Fruit fly (Drosophila melanogaster) whole organism, prepupa: ENCODE results near the gene Nup93-1.

Source experiments
- CG3032 ChIP-seq: fragments of 200-800 bp; optimal IDR thresholded peaks from 2 replicates; lab custom pipeline; 2019; ENCODE audit warnings: missing biosample characterization, mild to moderate bottlenecking, missing genetic modification characterization, moderate library complexity
- CG6276 ChIP-seq: fragments of 200-800 bp; sonication (Bioruptor generic); optimal IDR thresholded peaks from 2 replicates; lab custom pipeline; 2017; ENCODE audit warnings: missing biosample characterization, mild to moderate bottlenecking, missing genetic modification characterization
- CG8632 ChIP-seq: fragments of 200-800 bp; sonication (Bioruptor generic); optimal IDR thresholded peaks from 3 replicates; lab custom pipeline; 2016; ENCODE audit warnings: missing biosample characterization, missing genetic modification characterization
- Eip78C ChIP-seq: fragments of 200-800 bp; sonication (Bioruptor generic); peaks from one replicate; lab custom pipeline; 2016; ENCODE audit warnings: missing biosample characterization, missing genetic modification characterization
- Eip93F ChIP-seq: fragments of 200-800 bp; sonication (Bioruptor generic); optimal IDR thresholded peaks from 2 replicates; lab custom pipeline; 2016; ENCODE audit warnings: missing biosample characterization, mild to moderate bottlenecking, missing genetic modification characterization
- Hr39 ChIP-seq: fragments of 200-800 bp; sonication (Bioruptor generic); optimal IDR thresholded peaks from 2 replicates; lab custom pipeline; 2016; ENCODE audit warnings: missing biosample characterization, missing genetic modification characterization
- achi ChIP-seq: fragments of 200-800 bp; sonication (Bioruptor generic); optimal IDR thresholded peaks from 3 replicates; lab custom pipeline; 2016; ENCODE audit warnings: missing biosample characterization, missing genetic modification characterization
- lz ChIP-seq: fragments of 200-800 bp; sonication (Bioruptor generic); optimal IDR thresholded peaks from 3 replicates; lab custom pipeline; 2016; ENCODE audit warnings: missing biosample characterization, missing genetic modification characterization

DNA sequence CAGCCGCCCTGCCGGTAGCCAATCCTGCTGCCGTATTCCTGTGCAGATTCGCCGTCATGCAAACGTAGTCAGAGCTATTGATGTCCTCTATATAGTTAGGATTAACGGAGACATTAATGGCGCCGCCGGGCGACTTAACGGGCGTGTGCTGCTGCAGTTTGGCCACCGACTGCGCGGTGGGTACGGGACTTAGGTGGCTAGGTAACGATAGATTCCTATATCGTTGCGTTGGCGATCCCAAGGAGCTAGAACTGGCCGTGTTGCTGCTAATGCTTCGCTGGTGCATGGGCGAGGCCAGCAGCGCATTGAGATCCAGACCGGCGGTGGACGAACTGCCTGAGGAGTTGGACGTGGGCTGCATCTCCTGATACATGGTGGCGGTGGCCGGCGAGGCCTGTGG, 6.2 kb downstream of the Nup93-1 start:
- no peak for TF ChIP-seq Eip93F (GFP tag; lab: Kevin White, UChicago)
- TF ChIP-seq Eip78C, result no peak
- TF ChIP-seq lz (GFP tag; lab: Kevin White, UChicago), result no peak
- no peak for TF ChIP-seq CG6276 (GFP tag; lab: Kevin White, UChicago)
- no peak for TF ChIP-seq CG3032
- no peak for TF ChIP-seq achi (GFP tag; lab: Kevin White, UChicago)
- TF ChIP-seq CG8632 (GFP tag; lab: Kevin White, UChicago), result no peak
- TF ChIP-seq Hr39 (GFP tag; lab: Kevin White, UChicago), result no peak
